Worm (Caenorhabditis elegans) whole organism, young adult: ENCODE measurements around the gene evl-14.

Experiments
- B0019.2 ChIP-seq: fragments of 200-800 bp; sonication (Bioruptor generic); conservative IDR thresholded peaks from 2 replicates; pipeline ENCODE4 v1.3.6; 2022; ENCODE audit warnings: missing genetic modification reagents, missing genetic modification characterization, missing compliant biosample characterization
- B0336.3 ChIP-seq: fragments of 200-800 bp; sonication (Bioruptor generic); IDR thresholded peaks from 2 replicates; pipeline ENCODE4 v1.3.6; 2022; ENCODE audit warnings: missing genetic modification characterization, missing compliant biosample characterization
- F10E7.11 ChIP-seq: sonication (generic microtip); optimal IDR thresholded peaks from 2 replicates; lab custom pipeline; 2017; ENCODE audit warnings: mild to moderate bottlenecking, missing genetic modification characterization, moderate library complexity, missing compliant biosample characterization
- F22D6.2 ChIP-seq: sonication (generic microtip); optimal IDR thresholded peaks from 2 replicates; lab custom pipeline; 2016; ENCODE audit warnings: mild to moderate bottlenecking, missing genetic modification characterization, missing compliant biosample characterization
- F52B5.7 ChIP-seq: sonication (generic microtip); optimal IDR thresholded peaks from 2 replicates; lab custom pipeline; 2016; ENCODE audit warnings: mild to moderate bottlenecking, missing genetic modification characterization, missing compliant biosample characterization
- F57C9.4 ChIP-seq: sonication (generic microtip); optimal IDR thresholded peaks from 2 replicates; lab custom pipeline; 2017; ENCODE audit warnings: mild to moderate bottlenecking, missing genetic modification characterization, missing compliant biosample characterization
- T07F8.4 ChIP-seq: sonication (generic microtip); optimal IDR thresholded peaks from 2 replicates; lab custom pipeline; 2016; ENCODE audit warnings: mild to moderate bottlenecking, missing genetic modification characterization, moderate library complexity, missing compliant biosample characterization
- T26A5.8 ChIP-seq: sonication (generic microtip); optimal IDR thresholded peaks from 2 replicates; lab custom pipeline; 2016; ENCODE audit warnings: missing genetic modification characterization, missing compliant biosample characterization
- Y53G8AR.9 ChIP-seq: fragments of 200-800 bp; sonication (Bioruptor generic); conservative IDR thresholded peaks from 2 replicates; pipeline ENCODE4 v1.3.6; 2022; ENCODE audit warnings: missing genetic modification reagents, missing genetic modification characterization, missing compliant biosample characterization
- Y56A3A.18 ChIP-seq: fragments of 200-800 bp; sonication (Bioruptor generic); IDR thresholded peaks from 2 replicates; pipeline ENCODE4 v1.3.6; 2022; ENCODE audit warnings: missing genetic modification reagents, missing genetic modification characterization, missing compliant biosample characterization
- akir-1 ChIP-seq: fragments of 200-800 bp; sonication (Bioruptor generic); optimal IDR thresholded peaks from 2 replicates; lab custom pipeline; 2018; ENCODE audit warnings: mild to moderate bottlenecking, missing genetic modification characterization, moderate library complexity, missing compliant biosample characterization
- atf-7 ChIP-seq: sonication (generic microtip); optimal IDR thresholded peaks from 2 replicates; lab custom pipeline; 2017; ENCODE audit warnings: mild to moderate bottlenecking, missing genetic modification characterization, missing compliant biosample characterization
- attf-3 ChIP-seq: fragments of 200-800 bp; sonication (Bioruptor generic); conservative IDR thresholded peaks from 2 replicates; pipeline ENCODE4 v1.3.6; 2022; ENCODE audit warnings: missing genetic modification reagents, missing genetic modification characterization, missing compliant biosample characterization
- ceh-27 ChIP-seq: fragments of 200-800 bp; sonication (Bioruptor generic); optimal IDR thresholded peaks from 2 replicates; lab custom pipeline; 2018; ENCODE audit warnings: mild to moderate bottlenecking, missing genetic modification characterization, moderate library complexity, missing compliant biosample characterization
- ceh-40 ChIP-seq: fragments of 200-800 bp; sonication (Bioruptor generic); IDR thresholded peaks from 2 replicates; pipeline ENCODE4 v1.3.6; 2022; ENCODE audit warnings: missing genetic modification characterization, missing compliant biosample characterization
- ceh-58 ChIP-seq: fragments of 200-800 bp; sonication (Bioruptor generic); IDR thresholded peaks from 2 replicates; pipeline ENCODE4 v1.3.6; 2022; ENCODE audit warnings: missing genetic modification characterization, missing compliant biosample characterization
- ceh-91 ChIP-seq: fragments of 200-800 bp; sonication (Bioruptor generic); IDR thresholded peaks from 2 replicates; pipeline ENCODE4 v1.3.6; 2022; ENCODE audit warnings: missing genetic modification reagents, missing genetic modification characterization, missing compliant biosample characterization
- efl-1 ChIP-seq: fragments of 150-350 bp; optimal IDR thresholded peaks from 2 replicates; lab custom pipeline; 2014; ENCODE audit warnings: missing biosample characterization, missing genetic modification reagents, missing genetic modification characterization
- egl-44 ChIP-seq: fragments of 200-800 bp; sonication (Bioruptor generic); IDR thresholded peaks from 2 replicates; pipeline ENCODE4 v1.3.6; 2022; ENCODE audit warnings: missing genetic modification reagents, missing genetic modification characterization, missing compliant biosample characterization
- hmg-20 ChIP-seq: fragments of 200-800 bp; sonication (Bioruptor generic); IDR thresholded peaks from 2 replicates; pipeline ENCODE4 v1.3.6; 2022; ENCODE audit warnings: missing genetic modification reagents, missing genetic modification characterization, missing compliant biosample characterization
- hsf-1 ChIP-seq: fragments of 200-800 bp; sonication (Bioruptor generic); IDR thresholded peaks from 2 replicates; pipeline ENCODE4 v1.3.6; 2022; ENCODE audit warnings: missing genetic modification reagents, missing genetic modification characterization, missing compliant biosample characterization
- lin-35 ChIP-seq, 3 experiments: fragments of 150-350 bp in 2 of 3; sonication (generic microtip) in 1 of 3; optimal IDR thresholded peaks; 2 replicates each; lab custom pipeline; 2014 to 2018; ENCODE audit warnings: missing biosample characterization in 3 of 3, missing genetic modification characterization in 3 of 3, missing genetic modification reagents in 3 of 3
- lin-40 ChIP-seq: sonication (generic microtip); optimal IDR thresholded peaks from 2 replicates; lab custom pipeline; 2016; ENCODE audit warnings: missing genetic modification characterization, mild to moderate bottlenecking, missing compliant biosample characterization, missing genotype, missing genetic modification reagents
- lsl-1 ChIP-seq: fragments of 200-800 bp; sonication (Bioruptor generic); optimal IDR thresholded peaks from 2 replicates; lab custom pipeline; 2018; ENCODE audit warnings: mild to moderate bottlenecking, missing genetic modification characterization, moderate library complexity, missing compliant biosample characterization
- mel-28 ChIP-seq: sonication (generic microtip); optimal IDR thresholded peaks from 2 replicates; lab custom pipeline; 2016; ENCODE audit warnings: borderline replicate concordance, mild to moderate bottlenecking, missing genetic modification characterization, missing compliant biosample characterization
- nfyb-1 ChIP-seq: fragments of 200-800 bp; sonication (Bioruptor generic); IDR thresholded peaks from 2 replicates; pipeline ENCODE4 v1.3.6; 2022; ENCODE audit warnings: missing genetic modification reagents, missing genetic modification characterization, missing compliant biosample characterization
- nhr-179 ChIP-seq: sonication (generic microtip); optimal IDR thresholded peaks from 2 replicates; lab custom pipeline; 2016; ENCODE audit warnings: mild to moderate bottlenecking, missing genetic modification characterization, missing compliant biosample characterization
- rcor-1 ChIP-seq: fragments of 200-800 bp; sonication (Bioruptor generic); IDR thresholded peaks from 2 replicates; pipeline ENCODE4 v1.3.6; 2022; ENCODE audit warnings: missing genetic modification reagents, missing genetic modification characterization, missing compliant biosample characterization
- tbp1 ChIP-seq: fragments of 200-800 bp; sonication (Bioruptor generic); optimal IDR thresholded peaks from 2 replicates; lab custom pipeline; 2018; ENCODE audit warnings: mild to moderate bottlenecking, missing genetic modification characterization, missing compliant biosample characterization
- tbx-9 ChIP-seq: sonication (generic microtip); optimal IDR thresholded peaks from 2 replicates; lab custom pipeline; 2016; ENCODE audit warnings: borderline replicate concordance, missing genetic modification characterization, inconsistent platforms, missing compliant biosample characterization
- unc-130 ChIP-seq: sonication (generic microtip); optimal IDR thresholded peaks from 2 replicates; lab custom pipeline; 2016; ENCODE audit warnings: missing genetic modification reagents, missing genetic modification characterization, missing compliant biosample characterization
- unc-62 ChIP-seq: fragments of 150-350 bp; optimal IDR thresholded peaks from 2 replicates; lab custom pipeline; 2014; ENCODE audit warnings: missing biosample characterization, missing genetic modification reagents, missing genetic modification characterization
- zim-3 ChIP-seq: sonication (generic microtip); optimal IDR thresholded peaks from 2 replicates; lab custom pipeline; 2017; ENCODE audit warnings: mild to moderate bottlenecking, missing genetic modification characterization, moderate library complexity, missing compliant biosample characterization
- ztf-18 ChIP-seq: sonication (generic microtip); optimal IDR thresholded peaks from 2 replicates; lab custom pipeline; 2016; ENCODE audit warnings: missing genotype, mild to moderate bottlenecking, missing genetic modification characterization, missing compliant biosample characterization
- ztf-22 ChIP-seq: fragments of 200-800 bp; sonication (Bioruptor generic); optimal IDR thresholded peaks from 2 replicates; lab custom pipeline; 2018; ENCODE audit warnings: mild to moderate bottlenecking, missing genetic modification characterization, moderate library complexity, missing compliant biosample characterization

Gene evl-14

DNA sequence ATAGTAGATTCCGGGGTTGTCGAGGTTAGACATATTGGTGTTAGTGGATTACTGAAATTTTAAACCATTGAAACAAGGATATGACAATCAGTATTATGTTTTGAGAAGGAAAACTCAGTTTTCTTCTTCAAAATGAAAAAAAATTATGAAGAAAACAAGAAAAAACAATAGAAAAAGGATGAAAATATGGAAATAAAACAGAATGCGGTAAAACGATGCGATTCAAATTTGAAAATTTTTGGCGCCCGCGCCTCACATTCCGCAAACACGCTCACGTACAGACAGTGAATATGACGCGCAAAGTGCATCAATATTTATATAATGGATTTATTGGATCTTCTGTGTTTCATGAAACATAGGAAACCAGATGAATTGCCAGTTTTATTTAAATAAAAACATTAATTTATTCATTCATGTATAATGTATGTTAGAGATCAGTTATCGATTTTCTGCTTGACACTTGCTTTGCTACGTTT lies 21.7 kb downstream of the evl-14 start, which contains the start of gene mcm-5 (continued):
- TF ChIP-seq nhr-179 (tag; lab: Kevin White, UChicago): no peak
- TF ChIP-seq ceh-58: no peak
- TF ChIP-seq ceh-40 (GFP tag; lab: Robert Waterston, UW): no peak
- TF ChIP-seq efl-1 (GFP tag; lab: Kevin White, UChicago): peak; percentile 95
- TF ChIP-seq tbp1 (GFP tag; lab: Kevin White, UChicago): peak; percentile 19
- TF ChIP-seq B0336.3: no peak
- TF ChIP-seq T26A5.8 (tag; lab: Kevin White, UChicago): no peak
- TF ChIP-seq ceh-27 (GFP tag; lab: Kevin White, UChicago): no peak
- no peak for TF ChIP-seq nfyb-1 (GFP tag; lab: Robert Waterston, UW)
- TF ChIP-seq lin-35 (GFP tag; optimal IDR thresholded peaks at IDR 0.05; lab: Kevin White, UChicago): peak in 1 of 3 experiments; percentile 45
- no peak for TF ChIP-seq egl-44 (GFP tag; lab: Robert Waterston, UW)
- TF ChIP-seq ceh-91: peak; percentile 70
- no peak for TF ChIP-seq zim-3 (tag; lab: Kevin White, UChicago)
- TF ChIP-seq lin-40 (tag; lab: Kevin White, UChicago): no peak
- no peak for TF ChIP-seq Y53G8AR.9
- no peak for TF ChIP-seq Y56A3A.18 (GFP tag; lab: Robert Waterston, UW)
- no peak for TF ChIP-seq ztf-22
- TF ChIP-seq F10E7.11 (tag; lab: Kevin White, UChicago): no peak
- TF ChIP-seq tbx-9: no peak
- TF ChIP-seq F52B5.7 (tag; lab: Kevin White, UChicago): no peak
- no peak for TF ChIP-seq mel-28 (tag; lab: Kevin White, UChicago)
- no peak for TF ChIP-seq F22D6.2
- no peak for TF ChIP-seq T07F8.4 (tag; lab: Kevin White, UChicago)

- TF ChIP-seq akir-1 (no peak), mel-28 (tag; lab: Kevin White, UChicago) (no peak), ceh-40 (GFP tag; lab: Robert Waterston, UW) (no peak), atf-7 (tag; lab: Kevin White, UChicago) (no peak), unc-130 (no peak), unc-62 (GFP tag; lab: Kevin White, UChicago) (no peak), tbx-9 (no peak), attf-3 (GFP tag; lab: Robert Waterston, UW) (no peak), ztf-18 (tag; lab: Kevin White, UChicago) (no peak)
These were observed 23.0 kb downstream of the evl-14 start for ce11 chrIII:4289952-4290351.

DNA sequence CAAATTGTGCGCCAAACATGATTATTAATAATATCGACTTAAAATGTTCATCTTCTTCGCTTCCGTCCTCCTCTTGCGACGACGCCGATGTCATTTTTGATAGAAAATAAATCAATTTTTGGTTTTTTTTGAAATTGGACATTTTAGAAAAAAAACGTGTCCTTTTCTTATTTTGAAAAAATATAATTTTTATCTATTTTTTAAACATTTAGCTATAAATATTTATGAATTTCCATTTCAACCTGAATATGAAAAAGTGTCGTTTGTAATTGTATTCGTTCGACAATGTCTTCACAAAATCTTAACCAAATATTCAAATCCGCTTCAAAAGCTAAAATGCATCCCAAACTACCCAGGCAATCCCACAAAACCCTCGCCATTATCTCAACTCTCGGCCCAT lies 25.5 kb downstream of the evl-14 start, which contains the start of gene R10E4.3:
Gene R10E4.3 (minus strand): TSS at position 101 of the 400 bp plus-strand sequence.
- TF ChIP-seq F57C9.4: no peak
- TF ChIP-seq F22D6.2: no peak
- TF ChIP-seq lsl-1 (GFP tag; lab: Kevin White, UChicago): no peak
- no peak for TF ChIP-seq hmg-20 (GFP tag; lab: Robert Waterston, UW)
- TF ChIP-seq F10E7.11 (tag; lab: Kevin White, UChicago): no peak
- no peak for TF ChIP-seq B0019.2 (GFP tag; lab: Robert Waterston, UW)
- no peak for TF ChIP-seq rcor-1 (GFP tag; lab: Robert Waterston, UW)
- no peak for TF ChIP-seq atf-7 (tag; lab: Kevin White, UChicago)
- TF ChIP-seq hsf-1 (GFP tag; lab: Robert Waterston, UW): no peak
- TF ChIP-seq lin-40 (tag; lab: Kevin White, UChicago): no peak
